Worm (Caenorhabditis elegans) whole organism, L1 larva: Measurements from ENCODE around the gene hid-1.
A peak's percentile ranks its signal among the peaks of the same experiment; 100 is the strongest.

ENCODE experiments used
- C04F5.9 ChIP-seq: sonication (generic microtip); optimal IDR thresholded peaks from 2 replicates; lab custom pipeline; 2016; ENCODE audit warnings: missing genetic modification characterization, missing compliant biosample characterization
- C16A3.4 ChIP-seq: fragments of 150-350 bp; optimal IDR thresholded peaks from 2 replicates; lab custom pipeline; 2014; ENCODE audit warnings: missing biosample characterization, missing genetic modification characterization
- F16B12.6 ChIP-seq: fragments of 150-350 bp; optimal IDR thresholded peaks from 2 replicates; lab custom pipeline; 2014; ENCODE audit warnings: missing biosample characterization, missing genetic modification characterization
- Y116A8C.19 ChIP-seq: sonication (generic microtip); optimal IDR thresholded peaks from 2 replicates; lab custom pipeline; 2016; ENCODE audit warnings: missing compliant biosample characterization, missing genetic modification characterization, borderline replicate concordance
- aly-2 ChIP-seq: fragments of 150-350 bp; optimal IDR thresholded peaks from 2 replicates; lab custom pipeline; 2014; ENCODE audit warnings: missing biosample characterization, missing genetic modification characterization
- ceh-8 ChIP-seq: fragments of 200-800 bp; sonication (Bioruptor generic); optimal IDR thresholded peaks from 2 replicates; lab custom pipeline; 2018; ENCODE audit warnings: mild to moderate bottlenecking, missing genetic modification characterization, moderate library complexity, missing compliant biosample characterization
- dpl-1 ChIP-seq, 3 experiments: fragments of 150-350 bp in 2 of 3; sonication (generic microtip) in 1 of 3; optimal IDR thresholded peaks; 2 replicates each; lab custom pipeline; 2014 to 2017; ENCODE audit warnings: missing biosample characterization in 3 of 3, missing genetic modification characterization in 3 of 3, missing genetic modification reagents in 3 of 3
- dsc-1 ChIP-seq: sonication (generic microtip); optimal IDR thresholded peaks from 2 replicates; lab custom pipeline; 2016; ENCODE audit warnings: mild to moderate bottlenecking, missing genetic modification characterization, missing compliant biosample characterization
- efl-1 ChIP-seq, 4 experiments: fragments of 150-350 bp; optimal IDR thresholded peaks in 3 of 4; peaks in 1 of 4; 1 replicate in 1 of 4; 2 replicates in 3 of 4; lab custom pipeline; 2014; ENCODE audit warnings: missing biosample characterization in 2 of 4, missing genetic modification characterization in 2 of 4, missing genetic modification reagents in 2 of 4
- efl-3 ChIP-seq: fragments of 200-800 bp; sonication (Bioruptor generic); optimal IDR thresholded peaks from 2 replicates; lab custom pipeline; 2018; ENCODE audit warnings: mild to moderate bottlenecking, missing genetic modification characterization, missing compliant biosample characterization
- egl-13 ChIP-seq: sonication (generic microtip); optimal IDR thresholded peaks from 2 replicates; lab custom pipeline; 2016; ENCODE audit warnings: missing genotype, missing genetic modification reagents, missing genetic modification characterization, missing compliant biosample characterization
- egl-27 ChIP-seq, 2 experiments: fragments of 150-350 bp in 1 of 2; sonication (generic microtip); optimal IDR thresholded peaks; 3 replicates each; lab custom pipeline; 2017 to 2018; ENCODE audit warnings: missing biosample characterization in 2 of 2, missing genetic modification characterization in 2 of 2, missing genetic modification reagents in 2 of 2
- elt-2 ChIP-seq: sonication (generic microtip); optimal IDR thresholded peaks from 2 replicates; lab custom pipeline; 2016; ENCODE audit warnings: missing genetic modification characterization, mild to moderate bottlenecking, inconsistent platforms, missing compliant biosample characterization, missing genetic modification reagents
- ets-5 ChIP-seq: fragments of 200-800 bp; sonication (Bioruptor generic); IDR thresholded peaks from 2 replicates; pipeline ENCODE4 v1.3.6; 2022; ENCODE audit warnings: missing genetic modification characterization, missing compliant biosample characterization
- fkh-4 ChIP-seq: sonication (generic microtip); optimal IDR thresholded peaks from 2 replicates; lab custom pipeline; 2016; ENCODE audit warnings: missing compliant biosample characterization, missing genetic modification characterization, borderline replicate concordance
- grh-1 ChIP-seq: fragments of 200-800 bp; sonication (Bioruptor generic); IDR thresholded peaks from 2 replicates; pipeline ENCODE4 v1.3.6; 2022; ENCODE audit warnings: missing genetic modification reagents, missing genetic modification characterization, missing compliant biosample characterization
- hlh-17 ChIP-seq: fragments of 200-800 bp; sonication (Bioruptor generic); optimal IDR thresholded peaks from 2 replicates; lab custom pipeline; 2018; ENCODE audit warnings: missing genetic modification characterization, mild to moderate bottlenecking, missing compliant biosample characterization, moderate library complexity, borderline replicate concordance
- hlh-4 ChIP-seq: sonication (generic microtip); optimal IDR thresholded peaks from 2 replicates; lab custom pipeline; 2016; ENCODE audit warnings: mild to moderate bottlenecking, missing genetic modification characterization, missing compliant biosample characterization
- isw-1 ChIP-seq: fragments of 200-800 bp; sonication (Bioruptor generic); IDR thresholded peaks from 2 replicates; pipeline ENCODE4 v1.3.6; 2022; ENCODE audit warnings: missing genetic modification characterization, missing compliant biosample characterization
- jun-1 ChIP-seq: fragments of 150-350 bp; optimal IDR thresholded peaks from 2 replicates; lab custom pipeline; 2014; ENCODE audit warnings: missing biosample characterization, missing genetic modification reagents, missing genetic modification characterization
- lin-13 ChIP-seq: fragments of 150-350 bp; optimal IDR thresholded peaks from 2 replicates; lab custom pipeline; 2014; ENCODE audit warnings: missing biosample characterization, missing genetic modification reagents, missing genetic modification characterization
- lin-14 ChIP-seq: fragments of 200-800 bp; sonication (Bioruptor generic); optimal IDR thresholded peaks from 2 replicates; lab custom pipeline; 2018; ENCODE audit warnings: mild to moderate bottlenecking, missing genetic modification characterization, moderate library complexity, missing compliant biosample characterization
- lin-35 ChIP-seq, 2 experiments: fragments of 150-350 bp; optimal IDR thresholded peaks; 2 replicates each; lab custom pipeline; 2014; ENCODE audit warnings: missing biosample characterization in 2 of 2, missing genetic modification characterization in 2 of 2, missing genetic modification reagents in 2 of 2
- lir-3 ChIP-seq: sonication (generic microtip); optimal IDR thresholded peaks from 2 replicates; lab custom pipeline; 2016; ENCODE audit warnings: mild to moderate bottlenecking, missing genetic modification characterization, moderate library complexity, missing compliant biosample characterization; ENCODE audit not compliant: poor library complexity
- mdl-1 ChIP-seq, 2 experiments: fragments of 150-350 bp; optimal IDR thresholded peaks; 2 replicates each; lab custom pipeline; 2014 to 2017; ENCODE audit warnings: missing biosample characterization in 2 of 2, missing genetic modification characterization in 2 of 2, inconsistent platforms in 1 of 2
- mef-2 ChIP-seq: fragments of 150-350 bp; optimal IDR thresholded peaks from 2 replicates; lab custom pipeline; 2014; ENCODE audit warnings: missing biosample characterization, missing genetic modification characterization
- mep-1 ChIP-seq: fragments of 150-350 bp; optimal IDR thresholded peaks from 2 replicates; lab custom pipeline; 2014; ENCODE audit warnings: missing biosample characterization, missing genetic modification characterization
- nhr-11 ChIP-seq: fragments of 150-350 bp; optimal IDR thresholded peaks from 2 replicates; lab custom pipeline; 2014; ENCODE audit warnings: missing biosample characterization, missing genetic modification characterization
- nhr-12 ChIP-seq: sonication (generic microtip); optimal IDR thresholded peaks from 2 replicates; lab custom pipeline; 2017; ENCODE audit warnings: missing biosample characterization, missing genetic modification characterization
- nhr-20 ChIP-seq: sonication (generic microtip); optimal IDR thresholded peaks from 2 replicates; lab custom pipeline; 2016; ENCODE audit warnings: mild to moderate bottlenecking, missing genetic modification characterization, missing compliant biosample characterization
- nhr-237 ChIP-seq: fragments of 150-350 bp; optimal IDR thresholded peaks from 2 replicates; lab custom pipeline; 2014; ENCODE audit warnings: missing biosample characterization, missing genetic modification characterization
- nhr-71 ChIP-seq: sonication (generic microtip); optimal IDR thresholded peaks from 2 replicates; lab custom pipeline; 2016; ENCODE audit warnings: mild to moderate bottlenecking, missing genetic modification characterization, moderate library complexity, missing compliant biosample characterization
- nhr-76 ChIP-seq: sonication (generic microtip); optimal IDR thresholded peaks from 2 replicates; lab custom pipeline; 2017; ENCODE audit warnings: missing biosample characterization, missing genetic modification characterization
- nhr-84 ChIP-seq: sonication (generic microtip); optimal IDR thresholded peaks from 2 replicates; lab custom pipeline; 2017; ENCODE audit warnings: missing biosample characterization, missing genetic modification characterization
- nhr-85 ChIP-seq: sonication (generic microtip); peaks from one replicate; lab custom pipeline; 2016; ENCODE audit warnings: missing genetic modification characterization, inconsistent platforms, missing compliant biosample characterization
- rnt-1 ChIP-seq: sonication (generic microtip); optimal IDR thresholded peaks from 2 replicates; lab custom pipeline; 2016; ENCODE audit warnings: mild to moderate bottlenecking, missing genetic modification characterization, moderate library complexity, missing compliant biosample characterization
- skn-1 ChIP-seq: fragments of 150-350 bp; optimal IDR thresholded peaks from 2 replicates; lab custom pipeline; 2014; ENCODE audit warnings: missing biosample characterization, missing genetic modification characterization
- snu-23 ChIP-seq: sonication (generic microtip); optimal IDR thresholded peaks from 2 replicates; lab custom pipeline; 2016; ENCODE audit warnings: missing genetic modification characterization, missing compliant biosample characterization
- sptf-1 ChIP-seq: fragments of 150-350 bp; optimal IDR thresholded peaks from 2 replicates; lab custom pipeline; 2014; ENCODE audit warnings: missing biosample characterization, missing genetic modification characterization
- unc-130 ChIP-seq: fragments of 150-350 bp; optimal IDR thresholded peaks from 2 replicates; lab custom pipeline; 2017; ENCODE audit warnings: missing biosample characterization, missing genetic modification characterization, inconsistent platforms
- unc-62 ChIP-seq: fragments of 150-350 bp; optimal IDR thresholded peaks from 2 replicates; lab custom pipeline; 2014; ENCODE audit warnings: missing biosample characterization, missing genetic modification reagents, missing genetic modification characterization
- unc-86 ChIP-seq: sonication (generic microtip); optimal IDR thresholded peaks from 2 replicates; lab custom pipeline; 2016; ENCODE audit warnings: missing genetic modification characterization, missing compliant biosample characterization
- vab-15 ChIP-seq: sonication (generic microtip); optimal IDR thresholded peaks from 2 replicates; lab custom pipeline; 2017; ENCODE audit warnings: missing genotype, mild to moderate bottlenecking, missing genetic modification characterization, missing compliant biosample characterization

hid-1 gene

DNA sequence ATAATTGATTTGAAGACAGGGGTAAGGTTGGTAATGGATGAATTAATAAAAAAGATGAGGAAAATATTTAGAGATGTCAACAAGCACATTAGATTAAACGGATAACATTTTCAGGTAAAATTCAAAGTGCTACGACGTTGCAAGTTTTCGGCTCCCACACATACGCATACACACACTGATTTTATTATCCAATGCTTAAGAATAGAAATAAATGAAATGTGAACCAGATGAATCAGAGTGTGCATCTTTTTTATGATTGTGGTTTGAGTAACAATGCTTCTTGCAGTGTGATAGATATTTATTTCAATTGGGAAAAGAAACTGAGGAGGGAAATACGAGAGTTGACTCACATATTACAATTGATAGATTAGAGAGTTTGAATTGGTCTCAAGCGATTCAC is 49.9 kb downstream of the hid-1 start:
- TF ChIP-seq hlh-4 (tag; lab: Kevin White, UChicago) (no peak), dsc-1 (tag; lab: Kevin White, UChicago) (peak; percentile 93), vab-15 (no peak), unc-86 (no peak), efl-1 (optimal IDR thresholded peaks at IDR 0.05; lab: Kevin White, UChicago) (no peak), efl-1 (GFP tag; optimal IDR thresholded peaks at IDR 0.05 in 1 of 2; lab: Kevin White, UChicago) (peak in 1 of 2 experiments; percentile 67), isw-1 (GFP tag; lab: Robert Waterston, UW) (no peak), C04F5.9 (tag; lab: Kevin White, UChicago) (no peak), fkh-4 (peak; percentile 68), F16B12.6 (tag; lab: Kevin White, UChicago) (no peak), grh-1 (GFP tag; lab: Robert Waterston, UW) (no peak), mep-1 (no peak), unc-130 (tag; lab: Kevin White, UChicago) (no peak), jun-1 (tag; lab: Kevin White, UChicago) (no peak), nhr-84 (tag; lab: Kevin White, UChicago) (no peak), nhr-11 (no peak), lin-13 (GFP tag; lab: Kevin White, UChicago) (no peak)
- TF ChIP-seq, all 84 proteins: peak for 3

DNA sequence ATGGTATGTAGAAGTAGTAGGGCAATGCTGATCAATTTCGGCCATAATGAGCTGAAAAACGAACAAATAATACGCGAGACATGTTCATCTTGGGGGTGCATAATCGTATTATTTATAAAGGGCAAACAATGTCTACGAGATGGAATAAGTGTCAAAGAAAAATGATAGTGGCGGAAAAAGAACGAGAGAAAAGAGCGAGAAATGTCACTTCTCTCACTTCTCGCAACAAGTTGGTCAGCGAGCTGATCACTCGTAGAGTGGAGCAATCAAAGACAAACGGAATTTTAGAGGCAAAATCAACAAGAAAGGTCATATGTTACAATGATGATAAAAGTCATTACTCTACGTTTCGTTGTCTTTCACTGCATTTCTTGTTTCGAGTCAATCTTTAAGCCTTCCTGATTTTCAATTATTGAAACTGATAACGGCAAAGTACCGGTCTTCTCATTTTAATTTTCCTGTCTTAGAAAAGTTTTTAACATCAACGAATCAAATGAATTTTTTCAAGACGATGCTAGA is 52.2 kb downstream of the hid-1 start, which contains the start of gene F52H2.3:
TSS of gene F52H2.3 (minus strand) at position 51 of the 519 bp plus-strand sequence.
- TF ChIP-seq nhr-71 (tag; lab: Kevin White, UChicago) (no peak), hlh-17 (GFP tag; lab: Kevin White, UChicago) (no peak), hlh-4 (tag; lab: Kevin White, UChicago) (no peak), nhr-12 (tag; lab: Kevin White, UChicago) (no peak), lir-3 (tag; lab: Kevin White, UChicago) (no peak), dpl-1 (GFP tag; optimal IDR thresholded peaks at IDR 0.05; lab: Kevin White, UChicago) (no peak), mdl-1 (tag; optimal IDR thresholded peaks at IDR 0.05; lab: Kevin White, UChicago) (no peak), unc-62 (GFP tag; lab: Kevin White, UChicago) (no peak), grh-1 (GFP tag; lab: Robert Waterston, UW) (no peak), skn-1 (tag; lab: Kevin White, UChicago) (peak; percentile 44), efl-3 (GFP tag; lab: Kevin White, UChicago) (no peak), nhr-237 (tag; lab: Kevin White, UChicago) (no peak), jun-1 (tag; lab: Kevin White, UChicago) (no peak), nhr-85 (no peak), dsc-1 (tag; lab: Kevin White, UChicago) (no peak), C16A3.4 (tag; lab: Kevin White, UChicago) (no peak), snu-23 (GFP tag; lab: Kevin White, UChicago) (no peak), sptf-1 (no peak), F16B12.6 (tag; lab: Kevin White, UChicago) (no peak), egl-27 (tag; optimal IDR thresholded peaks at IDR 0.05; lab: Kevin White, UChicago) (no peak), lin-35 (GFP tag; optimal IDR thresholded peaks at IDR 0.05; lab: Kevin White, UChicago) (peak in 1 of 2 experiments; percentile 37), nhr-76 (tag; lab: Kevin White, UChicago) (no peak), ets-5 (GFP tag; lab: Robert Waterston, UW) (no peak), elt-2 (tag; lab: Kevin White, UChicago) (peak; percentile 60), rnt-1 (no peak), mef-2 (tag; lab: Kevin White, UChicago) (no peak), aly-2 (no peak), nhr-20 (tag; lab: Kevin White, UChicago) (peak; percentile 8), Y116A8C.19 (tag; lab: Kevin White, UChicago) (no peak), lin-14 (peak; percentile 32), efl-1 (optimal IDR thresholded peaks at IDR 0.05; lab: Kevin White, UChicago) (no peak), efl-1 (GFP tag; optimal IDR thresholded peaks at IDR 0.05 in 1 of 2; lab: Kevin White, UChicago) (peak in 1 of 2 experiments; percentile 23), egl-13 (tag; lab: Kevin White, UChicago) (no peak), ceh-8 (no peak)
